Fruit fly (Drosophila melanogaster) whole organism, prepupa: ENCODE measurements around the gene nAChRalpha5.

Source experiments
- CG15336 ChIP-seq: fragments of 200-800 bp; sonication (Bioruptor generic); IDR thresholded peaks from 2 replicates; pipeline ENCODE4 v1.3.6; 2022; ENCODE audit warnings: missing biosample characterization, missing genetic modification characterization
- CG16779 ChIP-seq: fragments of 200-800 bp; sonication (Bioruptor generic); optimal IDR thresholded peaks from 3 replicates; lab custom pipeline; 2017; ENCODE audit warnings: missing biosample characterization, mild to moderate bottlenecking, missing genetic modification characterization
- CG6276 ChIP-seq: fragments of 200-800 bp; sonication (Bioruptor generic); optimal IDR thresholded peaks from 2 replicates; lab custom pipeline; 2017; ENCODE audit warnings: missing biosample characterization, mild to moderate bottlenecking, missing genetic modification characterization
- CG6808 ChIP-seq: fragments of 200-800 bp; sonication (Bioruptor generic); optimal IDR thresholded peaks from 3 replicates; lab custom pipeline; 2017; ENCODE audit warnings: missing biosample characterization, missing genetic modification characterization, mild to moderate bottlenecking, moderate library complexity, missing genetic modification reagents
- CG6854 ChIP-seq: fragments of 200-800 bp; sonication (Bioruptor generic); optimal IDR thresholded peaks from 2 replicates; lab custom pipeline; 2017; ENCODE audit warnings: missing biosample characterization, mild to moderate bottlenecking, missing genetic modification characterization
- Met ChIP-seq: fragments of 200-800 bp; sonication (Bioruptor generic); optimal IDR thresholded peaks from 3 replicates; lab custom pipeline; 2016; ENCODE audit warnings: missing biosample characterization, missing genetic modification characterization
- Smox ChIP-seq: fragments of 200-800 bp; sonication (Bioruptor generic); optimal IDR thresholded peaks from 3 replicates; lab custom pipeline; 2016; ENCODE audit warnings: missing biosample characterization, missing genetic modification characterization
- Sox102F ChIP-seq: fragments of 200-800 bp; sonication (Bioruptor generic); optimal IDR thresholded peaks from 2 replicates; lab custom pipeline; 2016; ENCODE audit warnings: missing biosample characterization, mild to moderate bottlenecking, missing genetic modification characterization
- lz ChIP-seq: fragments of 200-800 bp; sonication (Bioruptor generic); optimal IDR thresholded peaks from 3 replicates; lab custom pipeline; 2016; ENCODE audit warnings: missing biosample characterization, missing genetic modification characterization
- pdm3 ChIP-seq: fragments of 200-800 bp; sonication (Bioruptor generic); optimal IDR thresholded peaks from 3 replicates; lab custom pipeline; 2016; ENCODE audit warnings: missing biosample characterization, missing genetic modification characterization

DNA sequence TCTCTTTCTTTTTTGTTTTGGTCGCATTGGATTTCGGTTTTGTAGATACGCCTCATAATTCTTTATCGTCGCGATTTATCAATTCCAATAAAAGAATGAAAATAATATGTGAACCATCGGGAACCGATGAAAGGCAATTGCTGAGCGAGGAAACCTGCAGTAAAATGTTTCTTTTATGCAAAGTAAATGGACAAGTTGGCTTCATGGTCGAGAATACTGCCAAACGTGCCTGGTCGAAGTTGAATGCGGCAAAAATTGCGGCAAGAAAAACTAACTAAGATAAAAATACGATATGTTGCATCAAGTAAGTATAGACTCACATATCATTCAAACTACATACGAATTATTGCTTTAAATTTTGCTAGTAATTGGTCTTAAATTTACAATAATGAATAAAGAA lies 32.2 kb upstream of the nAChRalpha5 start, which contains the start of gene CG42692:
- TF ChIP-seq pdm3 (GFP tag; lab: Kevin White, UChicago): no peak
- TF ChIP-seq Sox102F (GFP tag; lab: Kevin White, UChicago): no peak
- TF ChIP-seq Met (GFP tag; lab: Kevin White, UChicago): no peak
- no peak for TF ChIP-seq CG16779 (tag; lab: Kevin White, UChicago)
- no peak for TF ChIP-seq CG6276 (GFP tag; lab: Kevin White, UChicago)
- no peak for TF ChIP-seq Smox (GFP tag; lab: Kevin White, UChicago)
- TF ChIP-seq CG6808: no peak
- TF ChIP-seq CG15336 (GFP tag; lab: Robert Waterston, UW): no peak
- no peak for TF ChIP-seq CG6854 (GFP tag; lab: Kevin White, UChicago)
- TF ChIP-seq lz: no peak
